Worm (Caenorhabditis elegans) whole organism, L1 larva: ENCODE data around the gene F53E4.2.

Source experiments
- C34B4.2 ChIP-seq: sonication (generic microtip); optimal IDR thresholded peaks from 2 replicates; lab custom pipeline; 2017; ENCODE audit warnings: mild to moderate bottlenecking, missing genetic modification characterization, missing compliant biosample characterization
- Y116A8C.19 ChIP-seq: sonication (generic microtip); optimal IDR thresholded peaks from 2 replicates; lab custom pipeline; 2016; ENCODE audit warnings: missing compliant biosample characterization, missing genetic modification characterization, borderline replicate concordance
- ama-1 ChIP-seq: fragments of 150-350 bp; optimal IDR thresholded peaks from 2 replicates; lab custom pipeline; 2014
- blmp-1 ChIP-seq: fragments of 150-350 bp; optimal IDR thresholded peaks from 2 replicates; lab custom pipeline; 2014; ENCODE audit warnings: missing biosample characterization, missing genetic modification characterization
- ceh-63 ChIP-seq: fragments of 200-800 bp; sonication (Bioruptor generic); optimal IDR thresholded peaks from 2 replicates; lab custom pipeline; 2018; ENCODE audit warnings: mild to moderate bottlenecking, missing genetic modification characterization, missing compliant biosample characterization
- ces-1 ChIP-seq: fragments of 150-350 bp; optimal IDR thresholded peaks from 2 replicates; lab custom pipeline; 2014; ENCODE audit warnings: missing biosample characterization, missing genetic modification reagents, missing genetic modification characterization
- dpl-1 ChIP-seq, 3 experiments: fragments of 150-350 bp in 2 of 3; sonication (generic microtip) in 1 of 3; optimal IDR thresholded peaks; 2 replicates each; lab custom pipeline; 2014 to 2017; ENCODE audit warnings: missing biosample characterization in 3 of 3, missing genetic modification characterization in 3 of 3, missing genetic modification reagents in 3 of 3
- dsc-1 ChIP-seq: sonication (generic microtip); optimal IDR thresholded peaks from 2 replicates; lab custom pipeline; 2016; ENCODE audit warnings: mild to moderate bottlenecking, missing genetic modification characterization, missing compliant biosample characterization
- efl-3 ChIP-seq: fragments of 200-800 bp; sonication (Bioruptor generic); optimal IDR thresholded peaks from 2 replicates; lab custom pipeline; 2018; ENCODE audit warnings: mild to moderate bottlenecking, missing genetic modification characterization, missing compliant biosample characterization
- egl-27 ChIP-seq, 2 experiments: fragments of 150-350 bp in 1 of 2; sonication (generic microtip); optimal IDR thresholded peaks; 3 replicates each; lab custom pipeline; 2017 to 2018; ENCODE audit warnings: missing biosample characterization in 2 of 2, missing genetic modification characterization in 2 of 2, missing genetic modification reagents in 2 of 2
- elt-2 ChIP-seq: sonication (generic microtip); optimal IDR thresholded peaks from 2 replicates; lab custom pipeline; 2016; ENCODE audit warnings: missing genetic modification characterization, mild to moderate bottlenecking, inconsistent platforms, missing compliant biosample characterization, missing genetic modification reagents
- elt-3 ChIP-seq, 6 experiments: fragments of 150-350 bp in 1 of 6; sonication (generic microtip); optimal IDR thresholded peaks; 2 replicates each; lab custom pipeline; 2017 to 2018; ENCODE audit warnings: missing biosample characterization in 6 of 6, missing genetic modification characterization in 6 of 6, inconsistent platforms in 1 of 6
- fkh-10 ChIP-seq: sonication (generic microtip); optimal IDR thresholded peaks from 2 replicates; lab custom pipeline; 2017; ENCODE audit warnings: missing biosample characterization, missing genetic modification reagents, missing genetic modification characterization
- fkh-4 ChIP-seq: sonication (generic microtip); optimal IDR thresholded peaks from 2 replicates; lab custom pipeline; 2016; ENCODE audit warnings: missing compliant biosample characterization, missing genetic modification characterization, borderline replicate concordance
- grh-1 ChIP-seq: fragments of 200-800 bp; sonication (Bioruptor generic); IDR thresholded peaks from 2 replicates; pipeline ENCODE4 v1.3.6; 2022; ENCODE audit warnings: missing genetic modification reagents, missing genetic modification characterization, missing compliant biosample characterization
- hlh-4 ChIP-seq: sonication (generic microtip); optimal IDR thresholded peaks from 2 replicates; lab custom pipeline; 2016; ENCODE audit warnings: mild to moderate bottlenecking, missing genetic modification characterization, missing compliant biosample characterization
- hpl-2 ChIP-seq: fragments of 150-350 bp; optimal IDR thresholded peaks from 2 replicates; lab custom pipeline; 2014; ENCODE audit warnings: missing biosample characterization, missing genetic modification reagents, missing genetic modification characterization
- irx-1 ChIP-seq: sonication (generic microtip); optimal IDR thresholded peaks from 2 replicates; lab custom pipeline; 2016; ENCODE audit warnings: missing genetic modification characterization, missing compliant biosample characterization
- isw-1 ChIP-seq: fragments of 200-800 bp; sonication (Bioruptor generic); IDR thresholded peaks from 2 replicates; pipeline ENCODE4 v1.3.6; 2022; ENCODE audit warnings: missing genetic modification characterization, missing compliant biosample characterization
- jun-1 ChIP-seq: fragments of 150-350 bp; optimal IDR thresholded peaks from 2 replicates; lab custom pipeline; 2014; ENCODE audit warnings: missing biosample characterization, missing genetic modification reagents, missing genetic modification characterization
- lin-13 ChIP-seq: fragments of 150-350 bp; optimal IDR thresholded peaks from 2 replicates; lab custom pipeline; 2014; ENCODE audit warnings: missing biosample characterization, missing genetic modification reagents, missing genetic modification characterization
- lin-14 ChIP-seq: fragments of 200-800 bp; sonication (Bioruptor generic); optimal IDR thresholded peaks from 2 replicates; lab custom pipeline; 2018; ENCODE audit warnings: mild to moderate bottlenecking, missing genetic modification characterization, moderate library complexity, missing compliant biosample characterization
- lin-39 ChIP-seq: fragments of 150-350 bp; optimal IDR thresholded peaks from 2 replicates; lab custom pipeline; 2014; ENCODE audit warnings: missing biosample characterization, missing genetic modification reagents, missing genetic modification characterization
- lir-3 ChIP-seq: sonication (generic microtip); optimal IDR thresholded peaks from 2 replicates; lab custom pipeline; 2016; ENCODE audit warnings: mild to moderate bottlenecking, missing genetic modification characterization, moderate library complexity, missing compliant biosample characterization; ENCODE audit not compliant: poor library complexity
- lsy-2 ChIP-seq, 2 experiments: fragments of 150-350 bp; optimal IDR thresholded peaks; 2 replicates each; lab custom pipeline; 2014; ENCODE audit warnings: missing biosample characterization in 2 of 2, missing genetic modification characterization in 2 of 2
- mdl-1 ChIP-seq, 2 experiments: fragments of 150-350 bp; optimal IDR thresholded peaks; 2 replicates each; lab custom pipeline; 2014 to 2017; ENCODE audit warnings: missing biosample characterization in 2 of 2, missing genetic modification characterization in 2 of 2, inconsistent platforms in 1 of 2
- mef-2 ChIP-seq: fragments of 150-350 bp; optimal IDR thresholded peaks from 2 replicates; lab custom pipeline; 2014; ENCODE audit warnings: missing biosample characterization, missing genetic modification characterization
- mep-1 ChIP-seq: fragments of 150-350 bp; optimal IDR thresholded peaks from 2 replicates; lab custom pipeline; 2014; ENCODE audit warnings: missing biosample characterization, missing genetic modification characterization
- nhr-11 ChIP-seq: fragments of 150-350 bp; optimal IDR thresholded peaks from 2 replicates; lab custom pipeline; 2014; ENCODE audit warnings: missing biosample characterization, missing genetic modification characterization
- nhr-19 ChIP-seq: fragments of 200-800 bp; sonication (Bioruptor generic); conservative IDR thresholded peaks from 2 replicates; pipeline ENCODE4 v1.3.6; 2022; ENCODE audit warnings: missing genetic modification characterization, missing compliant biosample characterization
- nhr-28 ChIP-seq: fragments of 150-350 bp; optimal IDR thresholded peaks from 2 replicates; lab custom pipeline; 2014; ENCODE audit warnings: missing biosample characterization, missing genetic modification characterization
- nhr-47 ChIP-seq: sonication (generic microtip); optimal IDR thresholded peaks from 2 replicates; lab custom pipeline; 2016; ENCODE audit warnings: mild to moderate bottlenecking, missing genetic modification characterization, moderate library complexity, missing compliant biosample characterization
- nhr-71 ChIP-seq: sonication (generic microtip); optimal IDR thresholded peaks from 2 replicates; lab custom pipeline; 2016; ENCODE audit warnings: mild to moderate bottlenecking, missing genetic modification characterization, moderate library complexity, missing compliant biosample characterization
- nhr-76 ChIP-seq: sonication (generic microtip); optimal IDR thresholded peaks from 2 replicates; lab custom pipeline; 2017; ENCODE audit warnings: missing biosample characterization, missing genetic modification characterization
- nhr-77 ChIP-seq: fragments of 150-350 bp; optimal IDR thresholded peaks from 2 replicates; lab custom pipeline; 2014; ENCODE audit warnings: missing biosample characterization, missing genetic modification characterization
- nhr-84 ChIP-seq: sonication (generic microtip); optimal IDR thresholded peaks from 2 replicates; lab custom pipeline; 2017; ENCODE audit warnings: missing biosample characterization, missing genetic modification characterization
- nhr-85 ChIP-seq: sonication (generic microtip); peaks from one replicate; lab custom pipeline; 2016; ENCODE audit warnings: missing genetic modification characterization, inconsistent platforms, missing compliant biosample characterization
- nhr-90 ChIP-seq: sonication (generic microtip); optimal IDR thresholded peaks from 2 replicates; lab custom pipeline; 2016; ENCODE audit warnings: mild to moderate bottlenecking, missing genetic modification characterization, missing compliant biosample characterization; ENCODE audit not compliant: poor library complexity
- pqm-1 ChIP-seq: sonication (generic microtip); optimal IDR thresholded peaks from 3 replicates; lab custom pipeline; 2017; ENCODE audit warnings: missing biosample characterization, missing genetic modification characterization
- rnt-1 ChIP-seq: sonication (generic microtip); optimal IDR thresholded peaks from 2 replicates; lab custom pipeline; 2016; ENCODE audit warnings: mild to moderate bottlenecking, missing genetic modification characterization, moderate library complexity, missing compliant biosample characterization
- skn-1 ChIP-seq: fragments of 150-350 bp; optimal IDR thresholded peaks from 2 replicates; lab custom pipeline; 2014; ENCODE audit warnings: missing biosample characterization, missing genetic modification characterization
- swsn-7 ChIP-seq: sonication (generic microtip); optimal IDR thresholded peaks from 2 replicates; lab custom pipeline; 2016; ENCODE audit warnings: missing genetic modification characterization, missing compliant biosample characterization
- tbx-2 ChIP-seq: sonication (generic microtip); optimal IDR thresholded peaks from 2 replicates; lab custom pipeline; 2016; ENCODE audit warnings: missing genetic modification characterization, missing compliant biosample characterization
- tlp-1 ChIP-seq: fragments of 150-350 bp; optimal IDR thresholded peaks from 2 replicates; lab custom pipeline; 2014; ENCODE audit warnings: missing biosample characterization, missing genetic modification characterization
- unc-130 ChIP-seq: fragments of 150-350 bp; optimal IDR thresholded peaks from 2 replicates; lab custom pipeline; 2017; ENCODE audit warnings: missing biosample characterization, missing genetic modification characterization, inconsistent platforms
- unc-30 ChIP-seq: sonication (generic microtip); optimal IDR thresholded peaks from 2 replicates; lab custom pipeline; 2017; ENCODE audit warnings: missing biosample characterization, missing genetic modification characterization
- vab-15 ChIP-seq: sonication (generic microtip); optimal IDR thresholded peaks from 2 replicates; lab custom pipeline; 2017; ENCODE audit warnings: missing genotype, mild to moderate bottlenecking, missing genetic modification characterization, missing compliant biosample characterization
- zag-1 ChIP-seq: fragments of 150-350 bp; optimal IDR thresholded peaks from 2 replicates; lab custom pipeline; 2014; ENCODE audit warnings: missing biosample characterization, missing genetic modification characterization
- ztf-11 ChIP-seq, 2 experiments: sonication (generic microtip); optimal IDR thresholded peaks; 2 replicates each; lab custom pipeline; 2016 to 2017; ENCODE audit warnings: missing genetic modification characterization in 2 of 2, missing biosample characterization in 1 of 2, missing compliant biosample characterization in 1 of 2

The F53E4.2 gene

DNA sequence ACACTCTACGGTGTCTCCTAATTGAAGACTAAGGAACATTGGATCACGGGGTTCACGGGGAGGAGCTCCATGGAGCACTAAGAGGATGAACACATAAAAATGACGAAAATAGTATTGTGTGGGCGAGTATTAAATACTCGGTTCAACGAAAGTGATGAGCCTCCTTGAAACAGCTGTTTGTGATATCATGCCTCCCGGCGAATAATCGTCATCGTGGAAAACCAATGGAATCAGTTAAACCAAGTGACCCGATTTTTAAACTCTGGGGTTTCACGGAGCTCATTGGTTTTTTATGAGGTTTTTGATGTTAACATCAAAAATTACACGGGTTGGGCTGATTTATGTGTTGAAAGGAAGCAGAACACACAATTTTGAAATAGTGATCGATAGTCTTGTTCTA, 7.4 kb downstream of the F53E4.2 start:
- no peak for TF ChIP-seq hlh-4 (tag; lab: Kevin White, UChicago)
- TF ChIP-seq nhr-28 (tag; lab: Kevin White, UChicago) = no peak
- TF ChIP-seq lin-14 (GFP tag; lab: Kevin White, UChicago) = no peak
- peak in 1 of 2 experiments; percentile 20 for TF ChIP-seq lsy-2 (tag; optimal IDR thresholded peaks at IDR 0.05; lab: Kevin White, UChicago)
- TF ChIP-seq fkh-4 (tag; lab: Kevin White, UChicago) = no peak
- TF ChIP-seq tbx-2 (tag; lab: Kevin White, UChicago) = no peak
- TF ChIP-seq dsc-1 (tag; lab: Kevin White, UChicago) = peak; percentile 72
- no peak for TF ChIP-seq swsn-7 (tag; lab: Kevin White, UChicago)
- TF ChIP-seq ztf-11 (tag; optimal IDR thresholded peaks at IDR 0.05; lab: Kevin White, UChicago) = no peak
- peak; percentile 52 for TF ChIP-seq rnt-1
- no peak for TF ChIP-seq dpl-1 (GFP tag; optimal IDR thresholded peaks at IDR 0.05; lab: Kevin White, UChicago)
- no peak for TF ChIP-seq ces-1
- TF ChIP-seq nhr-71 (tag; lab: Kevin White, UChicago) = peak; percentile 8
- no peak for TF ChIP-seq tlp-1 (tag; lab: Kevin White, UChicago)

DNA sequence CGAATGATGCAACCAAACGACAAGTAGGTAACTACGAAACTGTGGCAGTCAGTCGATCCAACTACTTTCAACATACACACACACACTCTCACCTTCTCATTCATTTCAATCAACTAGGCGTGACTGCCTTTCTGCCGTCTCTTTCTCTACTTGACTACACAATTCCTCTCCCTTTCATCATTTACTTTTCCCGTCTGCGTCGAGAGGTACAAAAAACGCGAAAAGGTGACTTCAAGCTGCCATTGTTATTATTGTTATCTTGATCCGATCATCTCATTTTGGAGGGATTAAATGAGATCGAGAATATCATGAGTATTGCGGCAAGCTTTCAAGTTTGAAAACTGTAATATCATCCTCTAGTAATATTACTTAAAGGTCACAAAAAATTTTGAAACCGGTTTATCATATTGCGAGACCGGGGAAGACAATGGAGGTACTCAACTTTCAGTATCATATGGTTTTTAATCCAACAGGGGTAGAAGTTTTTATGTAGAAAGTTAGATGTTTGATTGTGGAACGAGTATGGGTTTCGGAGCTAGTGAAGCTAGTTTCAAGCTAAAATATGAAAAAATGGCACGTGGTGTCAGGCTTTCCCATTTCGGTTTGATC, 9.9 kb downstream of the F53E4.2 start:
- TF ChIP-seq ama-1 (lab: Kevin White, UChicago) = no peak
- no peak for TF ChIP-seq Y116A8C.19
- TF ChIP-seq nhr-76 = no peak
- no peak for TF ChIP-seq lin-39
- TF ChIP-seq grh-1 (GFP tag; lab: Robert Waterston, UW) = peak; percentile 72
- no peak for TF ChIP-seq nhr-11 (tag; lab: Kevin White, UChicago)
- TF ChIP-seq mef-2 (tag; lab: Kevin White, UChicago) = no peak
- TF ChIP-seq nhr-47 = no peak
- TF ChIP-seq unc-130 (tag; lab: Kevin White, UChicago) = no peak
- no peak for TF ChIP-seq irx-1
- TF ChIP-seq nhr-71 (tag; lab: Kevin White, UChicago) = peak; percentile 67
- peak; percentile 59 for TF ChIP-seq mep-1 (tag; lab: Kevin White, UChicago)
- TF ChIP-seq lsy-2 (tag; optimal IDR thresholded peaks at IDR 0.05; lab: Kevin White, UChicago) = peak; percentile 55 to 71
- TF ChIP-seq elt-2 (tag; lab: Kevin White, UChicago) = peak; percentile 15
- TF ChIP-seq jun-1 = no peak
- peak in 1 of 2 experiments; percentile 11 for TF ChIP-seq egl-27 (tag; optimal IDR thresholded peaks at IDR 0.05; lab: Kevin White, UChicago)
- TF ChIP-seq tlp-1 (tag; lab: Kevin White, UChicago) = no peak
- no peak for TF ChIP-seq hpl-2
- peak; percentile 89 for TF ChIP-seq nhr-85 (tag; lab: Kevin White, UChicago)
- no peak for TF ChIP-seq efl-3 (GFP tag; lab: Kevin White, UChicago)
- TF ChIP-seq vab-15 (tag; lab: Kevin White, UChicago) = no peak
- no peak for TF ChIP-seq nhr-84 (tag; lab: Kevin White, UChicago)
- no peak for TF ChIP-seq ces-1
- TF ChIP-seq mdl-1 (tag; optimal IDR thresholded peaks at IDR 0.05; lab: Kevin White, UChicago) = peak in 1 of 2 experiments; percentile 62
- TF ChIP-seq hlh-4 (tag; lab: Kevin White, UChicago) = no peak
- no peak for TF ChIP-seq C34B4.2 (tag; lab: Kevin White, UChicago)
- no peak for TF ChIP-seq fkh-10 (GFP tag; lab: Kevin White, UChicago)
- no peak for TF ChIP-seq nhr-90 (tag; lab: Kevin White, UChicago)
- no peak for TF ChIP-seq dsc-1 (tag; lab: Kevin White, UChicago)
- TF ChIP-seq elt-3 (tag; optimal IDR thresholded peaks at IDR 0.05; lab: Kevin White, UChicago) = peak in 3 of 6 experiments; percentile 41 to 63 (median 59)
- no peak for TF ChIP-seq lir-3 (tag; lab: Kevin White, UChicago)
- TF ChIP-seq nhr-19 (GFP tag; lab: Robert Waterston, UW) = no peak
- TF ChIP-seq nhr-77 = peak; percentile 50
- no peak for TF ChIP-seq isw-1 (GFP tag; lab: Robert Waterston, UW)
- no peak for TF ChIP-seq nhr-28 (tag; lab: Kevin White, UChicago)
- TF ChIP-seq unc-30 (tag; lab: Kevin White, UChicago) = no peak
- TF ChIP-seq skn-1 (tag; lab: Kevin White, UChicago) = peak; percentile 12
- peak; percentile 58 for TF ChIP-seq rnt-1
- no peak for TF ChIP-seq pqm-1
- TF ChIP-seq lin-13 = no peak
- no peak for TF ChIP-seq fkh-4 (tag; lab: Kevin White, UChicago)
- no peak for TF ChIP-seq zag-1
- TF ChIP-seq blmp-1 (tag; lab: Kevin White, UChicago) = peak; percentile 95
- TF ChIP-seq ceh-63 (GFP tag; lab: Kevin White, UChicago) = no peak
